Fruit fly (Drosophila melanogaster) whole organism, prepupa: ENCODE data around the gene CG34298.

Experiments used
- CG10669 ChIP-seq: fragments of 200-800 bp; sonication (Bioruptor generic); optimal IDR thresholded peaks from 3 replicates; lab custom pipeline; 2018; ENCODE audit warnings: missing biosample characterization, mild to moderate bottlenecking, missing genetic modification characterization, moderate library complexity
- Sox15 ChIP-seq: fragments of 200-800 bp; sonication (Bioruptor generic); optimal IDR thresholded peaks from 3 replicates; lab custom pipeline; 2016; ENCODE audit warnings: missing biosample characterization, missing genetic modification characterization
- eg ChIP-seq: fragments of 200-800 bp; sonication (Bioruptor generic); IDR thresholded peaks from 3 replicates; pipeline ENCODE4 v1.3.6; 2022; ENCODE audit warnings: missing biosample characterization, missing genetic modification characterization
- salr ChIP-seq, 2 experiments: fragments of 200-800 bp; sonication (Bioruptor generic); optimal IDR thresholded peaks; 3 replicates each; lab custom pipeline; 2016 to 2018; ENCODE audit warnings: missing biosample characterization in 2 of 2, missing genetic modification characterization in 2 of 2, mild to moderate bottlenecking in 1 of 2

DNA sequence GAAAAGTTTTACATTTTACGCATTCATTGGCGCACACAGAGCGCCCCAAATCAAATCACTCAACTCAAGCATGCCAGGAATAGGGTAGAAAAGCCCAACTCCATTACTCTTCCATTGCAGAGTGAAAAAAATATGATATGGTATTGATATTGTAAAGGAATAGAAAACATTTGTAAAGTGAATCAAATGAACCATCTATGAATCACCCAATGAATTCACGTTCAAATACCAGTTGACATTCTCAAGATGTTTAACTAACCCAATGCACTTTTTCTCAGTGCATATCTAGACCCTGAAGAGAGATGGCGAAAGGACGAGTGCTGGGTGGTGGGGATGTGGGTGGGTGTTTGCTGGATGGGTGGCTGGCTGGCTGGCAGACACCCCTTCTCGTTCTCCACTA is 21.0 kb upstream of the CG34298 start:
- TF ChIP-seq Sox15 (GFP tag; lab: Kevin White, UChicago) = no peak
- TF ChIP-seq salr (GFP tag; optimal IDR thresholded peaks at IDR 0.05; lab: Kevin White, UChicago) = no peak
- TF ChIP-seq eg (GFP tag; lab: Robert Waterston, UW) = no peak
- TF ChIP-seq CG10669 = peak; percentile 27
